Worm (Caenorhabditis elegans) whole organism, L4/young adult: ENCODE data around the gene C06G3.3.

Source experiments
- W03F9.2 ChIP-seq: fragments of 150-350 bp; optimal IDR thresholded peaks from 2 replicates; lab custom pipeline; 2014; ENCODE audit warnings: missing biosample characterization, missing genetic modification characterization
- dao-5 ChIP-seq: sonication (generic microtip); optimal IDR thresholded peaks from 2 replicates; lab custom pipeline; 2016; ENCODE audit warnings: missing genotype, missing genetic modification characterization, moderate library complexity, missing compliant biosample characterization
- him-1 ChIP-seq: sonication (generic microtip); optimal IDR thresholded peaks from 2 replicates; lab custom pipeline; 2016; ENCODE audit warnings: missing genotype, missing genetic modification reagents, missing genetic modification characterization, missing compliant biosample characterization

The C06G3.3 gene

ce11 chrIV:7046641-7047361, 10.9 kb downstream of the C06G3.3 start:
- TF ChIP-seq W03F9.2 (tag; lab: Kevin White, UChicago) (no peak), him-1 (tag; lab: Kevin White, UChicago) (no peak), dao-5 (tag; lab: Kevin White, UChicago) (no peak)

ce11 chrIV:7047762-7048178, 11.8 kb downstream of the C06G3.3 start:
- TF ChIP-seq dao-5 (tag; lab: Kevin White, UChicago), result no peak
- TF ChIP-seq him-1 (tag; lab: Kevin White, UChicago), result no peak
- no peak for TF ChIP-seq W03F9.2 (tag; lab: Kevin White, UChicago)

ce11 chrIV:7048637-7049245, 12.8 kb downstream of the C06G3.3 start:
- TF ChIP-seq him-1 (tag; lab: Kevin White, UChicago), result no peak
- no peak for TF ChIP-seq dao-5 (tag; lab: Kevin White, UChicago)
- no peak for TF ChIP-seq W03F9.2 (tag; lab: Kevin White, UChicago)

- no peak for TF ChIP-seq dao-5 (tag; lab: Kevin White, UChicago)
- TF ChIP-seq W03F9.2 (tag; lab: Kevin White, UChicago), result no peak
- TF ChIP-seq him-1 (tag; lab: Kevin White, UChicago), result no peak
These were observed 13.8 kb downstream of the C06G3.3 start, which contains the start of gene nhr-105 for ce11 chrIV:7049672-7050206. TSS of gene nhr-105 (plus strand) at chrIV:7050156.

- TF ChIP-seq him-1 (tag; lab: Kevin White, UChicago) (no peak), dao-5 (tag; lab: Kevin White, UChicago) (no peak), W03F9.2 (tag; lab: Kevin White, UChicago) (no peak)
These were observed 15.6 kb downstream of the C06G3.3 start for ce11 chrIV:7051515-7051914.

- TF ChIP-seq W03F9.2 (tag; lab: Kevin White, UChicago) (no peak), him-1 (tag; lab: Kevin White, UChicago) (no peak), dao-5 (tag; lab: Kevin White, UChicago) (no peak)
These were observed 16.2 kb downstream of the C06G3.3 start for ce11 chrIV:7052135-7052534.

- TF ChIP-seq him-1 (tag; lab: Kevin White, UChicago), result no peak
- TF ChIP-seq dao-5 (tag; lab: Kevin White, UChicago), result no peak
- no peak for TF ChIP-seq W03F9.2 (tag; lab: Kevin White, UChicago)
These were observed 21.8 kb downstream of the C06G3.3 start, which contains the start of gene srx-50 for ce11 chrIV:7057677-7058076. TSS of gene srx-50 (plus strand) at chrIV:7057977.

- TF ChIP-seq him-1 (tag; lab: Kevin White, UChicago), result no peak
- no peak for TF ChIP-seq dao-5 (tag; lab: Kevin White, UChicago)
- no peak for TF ChIP-seq W03F9.2 (tag; lab: Kevin White, UChicago)
These were observed 26.8 kb downstream of the C06G3.3 start for ce11 chrIV:7062697-7063096.

- TF ChIP-seq him-1 (tag; lab: Kevin White, UChicago) (no peak), W03F9.2 (tag; lab: Kevin White, UChicago) (no peak), dao-5 (tag; lab: Kevin White, UChicago) (no peak)
These were observed 29.1 kb downstream of the C06G3.3 start, which contains the start of gene Y43B11AL.1 for ce11 chrIV:7065022-7065421. TSS of gene Y43B11AL.1 (plus strand) at chrIV:7065322.

- no peak for TF ChIP-seq dao-5 (tag; lab: Kevin White, UChicago)
- no peak for TF ChIP-seq W03F9.2 (tag; lab: Kevin White, UChicago)
- TF ChIP-seq him-1 (tag; lab: Kevin White, UChicago), result no peak
These were observed 31.5 kb downstream of the C06G3.3 start for ce11 chrIV:7067446-7067845.

ce11 chrIV:7072110-7072509, 36.2 kb downstream of the C06G3.3 start, which contains the start of gene srg-48:
TSS of gene srg-48 (plus strand) at chrIV:7072410.
- no peak for TF ChIP-seq him-1 (tag; lab: Kevin White, UChicago)
- no peak for TF ChIP-seq W03F9.2 (tag; lab: Kevin White, UChicago)
- no peak for TF ChIP-seq dao-5 (tag; lab: Kevin White, UChicago)

- TF ChIP-seq dao-5 (tag; lab: Kevin White, UChicago) (no peak), W03F9.2 (tag; lab: Kevin White, UChicago) (no peak), him-1 (tag; lab: Kevin White, UChicago) (no peak)
These were observed 39.1 kb downstream of the C06G3.3 start, which contains the start of gene srg-50 for ce11 chrIV:7075063-7075462. TSS of gene srg-50 (minus strand) at chrIV:7075163.

ce11 chrIV:7081214-7081613, 45.3 kb downstream of the C06G3.3 start, which contains the start of gene Y43B11AR.1:
TSS of gene Y43B11AR.1 (plus strand) at chrIV:7081514.
- TF ChIP-seq dao-5 (tag; lab: Kevin White, UChicago), result no peak
- no peak for TF ChIP-seq him-1 (tag; lab: Kevin White, UChicago)
- no peak for TF ChIP-seq W03F9.2 (tag; lab: Kevin White, UChicago)
